Worm (Caenorhabditis elegans) whole organism, late embryonic: Measurements from ENCODE around the gene R03G5.6.
A peak's percentile ranks its signal among the peaks of the same experiment; 100 is the strongest.

Experiments
- C08G9.2 ChIP-seq: sonication (generic microtip); optimal IDR thresholded peaks from 2 replicates; lab custom pipeline; 2016; ENCODE audit warnings: mild to moderate bottlenecking, missing genetic modification characterization, moderate library complexity, missing compliant biosample characterization
- F13H6.1 ChIP-seq: sonication (generic microtip); optimal IDR thresholded peaks from 2 replicates; lab custom pipeline; 2016; ENCODE audit warnings: missing genetic modification characterization, missing compliant biosample characterization
- ceh-18 ChIP-seq: sonication (generic microtip); optimal IDR thresholded peaks from 2 replicates; lab custom pipeline; 2016; ENCODE audit warnings: missing genetic modification characterization, missing compliant biosample characterization
- ceh-19 ChIP-seq: fragments of 200-800 bp; sonication (Bioruptor generic); optimal IDR thresholded peaks from 2 replicates; lab custom pipeline; 2018; ENCODE audit warnings: mild to moderate bottlenecking, missing genetic modification characterization, missing compliant biosample characterization
- ceh-24 ChIP-seq: sonication (generic microtip); optimal IDR thresholded peaks from 2 replicates; lab custom pipeline; 2016; ENCODE audit warnings: mild to moderate bottlenecking, missing genetic modification characterization, missing compliant biosample characterization
- ceh-30 ChIP-seq: fragments of 150-350 bp; optimal IDR thresholded peaks from 2 replicates; lab custom pipeline; 2014; ENCODE audit warnings: missing biosample characterization, missing genetic modification characterization
- ceh-34 ChIP-seq: sonication (generic microtip); optimal IDR thresholded peaks from 2 replicates; lab custom pipeline; 2016; ENCODE audit warnings: mild to moderate bottlenecking, missing genetic modification characterization, missing compliant biosample characterization
- ceh-48 ChIP-seq: sonication (generic microtip); optimal IDR thresholded peaks from 2 replicates; lab custom pipeline; 2016; ENCODE audit warnings: missing genetic modification characterization, inconsistent platforms, missing compliant biosample characterization
- ceh-6 ChIP-seq: fragments of 200-800 bp; sonication (Bioruptor generic); optimal IDR thresholded peaks from 2 replicates; lab custom pipeline; 2018; ENCODE audit warnings: mild to moderate bottlenecking, missing genetic modification characterization, missing compliant biosample characterization
- ceh-9 ChIP-seq: sonication (generic microtip); optimal IDR thresholded peaks from 2 replicates; lab custom pipeline; 2016; ENCODE audit warnings: mild to moderate bottlenecking, missing genetic modification characterization, inconsistent platforms, missing compliant biosample characterization
- dmd-4 ChIP-seq: sonication (generic microtip); optimal IDR thresholded peaks from 2 replicates; lab custom pipeline; 2016; ENCODE audit warnings: borderline replicate concordance, missing genetic modification characterization, missing compliant biosample characterization
- elt-2 ChIP-seq: sonication (generic microtip); optimal IDR thresholded peaks from 2 replicates; lab custom pipeline; 2016; ENCODE audit warnings: missing genetic modification reagents, missing genetic modification characterization, missing compliant biosample characterization
- eyg-1 ChIP-seq: sonication (generic microtip); optimal IDR thresholded peaks from 2 replicates; lab custom pipeline; 2016; ENCODE audit warnings: missing genotype, missing genetic modification characterization, missing compliant biosample characterization
- fax-1 ChIP-seq: sonication (generic microtip); optimal IDR thresholded peaks from 2 replicates; lab custom pipeline; 2016; ENCODE audit warnings: missing genotype, missing genetic modification characterization, missing compliant biosample characterization
- fkh-10 ChIP-seq: fragments of 150-350 bp; optimal IDR thresholded peaks from 2 replicates; lab custom pipeline; 2014; ENCODE audit warnings: missing biosample characterization, missing genetic modification reagents, missing genetic modification characterization
- fkh-6 ChIP-seq: sonication (generic microtip); optimal IDR thresholded peaks from 2 replicates; lab custom pipeline; 2016; ENCODE audit warnings: missing genetic modification characterization, missing compliant biosample characterization
- hlh-13 ChIP-seq: fragments of 200-800 bp; sonication (Bioruptor generic); optimal IDR thresholded peaks from 2 replicates; lab custom pipeline; 2018; ENCODE audit warnings: mild to moderate bottlenecking, missing genetic modification characterization, missing compliant biosample characterization
- hlh-8 ChIP-seq: sonication (generic microtip); optimal IDR thresholded peaks from 2 replicates; lab custom pipeline; 2016; ENCODE audit warnings: missing genotype, missing genetic modification characterization, missing compliant biosample characterization
- lim-6 ChIP-seq: sonication (generic microtip); optimal IDR thresholded peaks from 2 replicates; lab custom pipeline; 2016; ENCODE audit warnings: missing genetic modification characterization, missing compliant biosample characterization
- lin-11 ChIP-seq: fragments of 200-800 bp; sonication (Bioruptor generic); optimal IDR thresholded peaks from 2 replicates; lab custom pipeline; 2018; ENCODE audit warnings: mild to moderate bottlenecking, missing genetic modification characterization, missing compliant biosample characterization
- madf-2 ChIP-seq: sonication (generic microtip); optimal IDR thresholded peaks from 2 replicates; lab custom pipeline; 2017; ENCODE audit warnings: missing genetic modification characterization, missing compliant biosample characterization
- mec-3 ChIP-seq: sonication (generic microtip); optimal IDR thresholded peaks from 2 replicates; lab custom pipeline; 2016; ENCODE audit warnings: borderline replicate concordance, missing genetic modification characterization, missing compliant biosample characterization
- nfya-1 ChIP-seq: sonication (generic microtip); optimal IDR thresholded peaks from 2 replicates; lab custom pipeline; 2017; ENCODE audit warnings: missing genetic modification characterization, mild to moderate bottlenecking, missing compliant biosample characterization, antibody characterized with exemption, moderate library complexity
- nhr-232 ChIP-seq: sonication (generic microtip); optimal IDR thresholded peaks from 2 replicates; lab custom pipeline; 2016; ENCODE audit warnings: missing genetic modification characterization, missing compliant biosample characterization
- pag-3 ChIP-seq: sonication (generic microtip); optimal IDR thresholded peaks from 2 replicates; lab custom pipeline; 2016; ENCODE audit warnings: missing compliant biosample characterization, missing genetic modification characterization, borderline replicate concordance
- pat-9 ChIP-seq: fragments of 200-800 bp; sonication (Bioruptor generic); optimal IDR thresholded peaks from 2 replicates; lab custom pipeline; 2018; ENCODE audit warnings: mild to moderate bottlenecking, missing genetic modification characterization, moderate library complexity, missing compliant biosample characterization
- pha-4 ChIP-seq: fragments of 150-350 bp; optimal IDR thresholded peaks from 2 replicates; lab custom pipeline; 2018; ENCODE audit warnings: missing biosample characterization, missing genetic modification reagents, missing genetic modification characterization
- rnt-1 ChIP-seq: sonication (generic microtip); optimal IDR thresholded peaks from 2 replicates; lab custom pipeline; 2016; ENCODE audit warnings: missing genetic modification characterization, missing compliant biosample characterization
- sdc-2 ChIP-seq: sonication (generic microtip); optimal IDR thresholded peaks from 2 replicates; lab custom pipeline; 2016; ENCODE audit warnings: missing genotype, missing genetic modification characterization, missing compliant biosample characterization
- sox-2 ChIP-seq: fragments of 200-800 bp; sonication (Bioruptor generic); IDR thresholded peaks from 2 replicates; pipeline ENCODE4 v1.3.6; 2022; ENCODE audit warnings: missing genetic modification reagents, missing genetic modification characterization, missing compliant biosample characterization
- syd-9 ChIP-seq: sonication (generic microtip); optimal IDR thresholded peaks from 2 replicates; lab custom pipeline; 2016; ENCODE audit warnings: mild to moderate bottlenecking, missing genetic modification characterization, moderate library complexity, missing compliant biosample characterization
- ttx-3 ChIP-seq: sonication (generic microtip); optimal IDR thresholded peaks from 2 replicates; lab custom pipeline; 2016; ENCODE audit warnings: missing genetic modification reagents, missing genetic modification characterization, missing compliant biosample characterization
- unc-3 ChIP-seq, 2 experiments: fragments of 200-800 bp in 1 of 2; sonication (Bioruptor generic) in 1 of 2; sonication (generic microtip) in 1 of 2; conservative IDR thresholded peaks in 1 of 2; optimal IDR thresholded peaks in 1 of 2; 2 replicates each; pipeline versions ENCODE4 v1.3.6 to Lab custom; 2016 to 2022; ENCODE audit warnings: missing compliant biosample characterization in 2 of 2, missing genetic modification characterization in 2 of 2, missing genetic modification reagents in 1 of 2
- unc-42 ChIP-seq: sonication (generic microtip); optimal IDR thresholded peaks from 2 replicates; lab custom pipeline; 2016; ENCODE audit warnings: missing genotype, missing genetic modification characterization, missing compliant biosample characterization
- zip-5 ChIP-seq: sonication (generic microtip); optimal IDR thresholded peaks from 2 replicates; lab custom pipeline; 2016; ENCODE audit warnings: missing genetic modification characterization, missing compliant biosample characterization

Gene R03G5.6

DNA sequence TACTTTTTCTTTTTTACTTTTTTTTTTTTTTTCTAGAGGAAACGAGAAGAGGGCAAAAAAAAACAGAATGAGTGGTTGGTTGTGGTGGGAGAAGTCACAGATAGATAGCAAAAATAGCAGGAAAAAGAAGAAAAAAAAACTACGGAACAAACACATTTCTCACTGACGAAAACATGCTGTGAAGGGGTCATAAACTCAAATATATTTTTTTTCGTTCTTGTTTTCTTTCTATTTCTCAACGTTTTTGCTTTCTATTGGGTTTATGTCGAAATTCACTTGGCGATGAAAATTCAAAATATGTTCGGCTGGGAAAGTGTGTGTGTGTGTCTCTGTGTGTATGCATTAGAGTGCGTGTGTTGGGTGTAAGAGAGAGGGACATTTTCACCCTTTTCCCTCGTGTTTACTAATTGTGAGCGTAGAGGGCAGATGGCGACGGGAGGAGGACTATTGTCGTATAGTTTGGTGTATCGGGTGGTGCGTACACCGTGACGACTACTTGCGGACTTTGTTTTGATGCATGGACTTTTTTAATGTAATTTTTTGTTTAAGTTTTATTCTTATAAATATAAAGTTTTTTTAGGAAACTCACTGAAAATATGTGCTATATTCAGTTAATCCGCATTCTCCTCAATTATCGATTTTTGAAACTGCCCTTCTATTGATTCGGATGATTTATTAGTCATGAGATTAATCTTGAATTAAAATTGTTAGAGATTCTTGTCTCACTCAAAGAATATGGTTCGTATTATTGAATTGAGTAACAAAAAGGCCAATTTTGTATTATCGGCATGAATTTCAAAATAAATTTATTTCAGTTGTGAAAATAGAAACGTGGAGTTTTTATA lies 7.2 kb downstream of the R03G5.6 start (continued):
- peak; percentile 26 for TF ChIP-seq ceh-18 (tag; lab: Kevin White, UChicago)
- TF ChIP-seq fkh-6 (tag; lab: Kevin White, UChicago), result peak; percentile 2
- TF ChIP-seq eyg-1 (tag; lab: Kevin White, UChicago), result no peak
- no peak for TF ChIP-seq ttx-3
- TF ChIP-seq madf-2 (tag; lab: Kevin White, UChicago), result peak; percentile 17
- TF ChIP-seq sdc-2, result peak; percentile 5
- TF ChIP-seq hlh-8 (tag; lab: Kevin White, UChicago), result peak; percentile 23
- TF ChIP-seq nfya-1 (tag; lab: Kevin White, UChicago), result peak; percentile 68
- no peak for TF ChIP-seq fax-1 (tag; lab: Kevin White, UChicago)
- TF ChIP-seq ceh-9, result no peak
- TF ChIP-seq unc-42, result peak; percentile 34
- TF ChIP-seq nhr-232 (tag; lab: Kevin White, UChicago), result no peak
- no peak for TF ChIP-seq unc-3 (GFP tag; conservative IDR thresholded peaks at IDR 0.05; lab: Robert Waterston, UW)
- no peak for TF ChIP-seq unc-3 (tag; optimal IDR thresholded peaks at IDR 0.05; lab: Kevin White, UChicago)
- no peak for TF ChIP-seq pha-4 (tag; lab: Kevin White, UChicago)
- no peak for TF ChIP-seq ceh-34 (tag; lab: Kevin White, UChicago)
- no peak for TF ChIP-seq sox-2 (GFP tag; lab: Robert Waterston, UW)
- TF ChIP-seq ceh-30 (tag; lab: Kevin White, UChicago), result peak; percentile 64
- TF ChIP-seq rnt-1 (tag; lab: Kevin White, UChicago), result peak; percentile 30
- TF ChIP-seq lin-11 (tag; lab: Kevin White, UChicago), result no peak
- no peak for TF ChIP-seq ceh-48

DNA sequence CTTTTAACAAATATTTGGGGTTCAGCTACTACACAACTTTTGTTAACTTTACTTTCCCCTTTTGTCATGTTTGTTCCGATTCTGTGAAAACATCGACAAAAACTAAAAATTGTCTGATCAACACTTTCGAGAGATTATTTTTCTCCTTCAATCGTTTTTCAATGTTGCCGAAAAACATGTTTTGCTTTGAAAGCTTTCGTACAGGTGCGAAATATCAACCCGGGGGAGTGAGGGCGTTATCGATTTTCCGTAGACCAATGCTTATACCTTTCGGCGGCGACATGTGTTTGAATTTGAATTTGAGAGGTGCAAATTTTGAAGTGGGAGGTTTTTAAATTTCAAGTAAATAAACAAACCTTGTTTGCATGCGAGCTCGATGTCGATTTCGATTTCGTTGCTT lies 8.3 kb downstream of the R03G5.6 start:
- TF ChIP-seq ceh-9 (no peak), elt-2 (tag; lab: Kevin White, UChicago) (no peak), unc-3 (GFP tag; conservative IDR thresholded peaks at IDR 0.05; lab: Robert Waterston, UW) (no peak), unc-3 (tag; optimal IDR thresholded peaks at IDR 0.05; lab: Kevin White, UChicago) (no peak), lim-6 (no peak), rnt-1 (tag; lab: Kevin White, UChicago) (no peak), C08G9.2 (tag; lab: Kevin White, UChicago) (no peak), ceh-6 (GFP tag; lab: Kevin White, UChicago) (no peak), fkh-6 (tag; lab: Kevin White, UChicago) (no peak)

DNA sequence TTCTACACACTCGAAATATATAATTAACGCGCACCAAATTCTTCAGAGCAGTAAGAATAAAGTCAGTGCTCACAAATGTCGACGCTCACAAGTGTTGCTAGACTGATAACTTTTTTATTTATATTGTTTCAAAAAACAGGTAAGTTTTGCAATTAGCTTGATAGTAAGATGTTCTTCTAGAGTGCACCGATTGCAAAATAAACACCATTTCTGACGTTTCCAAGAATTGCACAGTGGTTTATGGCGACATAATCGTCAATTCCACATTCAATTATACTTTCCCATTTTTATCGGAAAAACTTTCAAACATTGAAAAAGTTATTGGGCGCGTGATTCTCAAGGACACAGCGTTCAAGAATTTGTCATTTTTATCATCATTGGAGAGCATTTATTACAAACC lies 16.4 kb downstream of the R03G5.6 start:
- TF ChIP-seq hlh-13 (GFP tag; lab: Kevin White, UChicago) (no peak), mec-3 (tag; lab: Kevin White, UChicago) (no peak), nhr-232 (tag; lab: Kevin White, UChicago) (no peak), syd-9 (tag; lab: Kevin White, UChicago) (no peak), zip-5 (tag; lab: Kevin White, UChicago) (no peak), pag-3 (tag; lab: Kevin White, UChicago) (no peak), ceh-19 (no peak), sdc-2 (no peak), fkh-10 (GFP tag; lab: Kevin White, UChicago) (no peak), F13H6.1 (no peak), elt-2 (tag; lab: Kevin White, UChicago) (no peak), dmd-4 (tag; lab: Kevin White, UChicago) (no peak), pat-9 (tag; lab: Kevin White, UChicago) (no peak), ceh-24 (no peak), lim-6 (no peak)
- TF ChIP-seq, all 69 proteins: peak for 0
